Fruit fly (Drosophila melanogaster) whole organism, embryonic: Measurements from ENCODE around the gene Lerp.

Experiments used
- Abd-B ChIP-seq: fragments of 200-800 bp; sonication (Bioruptor generic); optimal IDR thresholded peaks from 2 replicates; lab custom pipeline; 2018; ENCODE audit warnings: missing biosample characterization, mild to moderate bottlenecking, missing genetic modification characterization, moderate library complexity
- Ada2b ChIP-seq: fragments of 200-800 bp; sonication (Bioruptor generic); IDR thresholded peaks from 2 replicates; pipeline ENCODE4 v1.3.6; 2022; ENCODE audit warnings: missing biosample characterization, missing genetic modification characterization
- Atf6 ChIP-seq: fragments of 200-800 bp; sonication (Bioruptor generic); IDR thresholded peaks from 2 replicates; pipeline ENCODE4 v1.3.6; 2022; ENCODE audit warnings: missing biosample characterization, missing genetic modification characterization
- B-H2 ChIP-seq: fragments of 200-800 bp; sonication (Bioruptor generic); optimal IDR thresholded peaks from 2 replicates; lab custom pipeline; 2018; ENCODE audit warnings: missing biosample characterization, mild to moderate bottlenecking, missing genetic modification characterization
- Bdp1 ChIP-seq: fragments of 200-800 bp; sonication (Bioruptor generic); optimal IDR thresholded peaks from 3 replicates; lab custom pipeline; 2016; ENCODE audit warnings: missing biosample characterization, missing genetic modification characterization
- BtbVII ChIP-seq: fragments of 200-800 bp; sonication (Bioruptor generic); optimal IDR thresholded peaks from 3 replicates; lab custom pipeline; 2017; ENCODE audit warnings: missing biosample characterization, mild to moderate bottlenecking, missing genetic modification characterization
- CG10366 ChIP-seq: fragments of 200-800 bp; sonication (Bioruptor generic); IDR thresholded peaks from 2 replicates; pipeline ENCODE4 v1.3.6; 2022; ENCODE audit warnings: missing biosample characterization, missing genetic modification characterization
- CG10959 ChIP-seq: fragments of 200-800 bp; sonication (Bioruptor generic); IDR thresholded peaks from 2 replicates; pipeline ENCODE4 v1.3.6; 2022; ENCODE audit warnings: missing biosample characterization, missing genetic modification characterization
- CG12219 ChIP-seq: fragments of 200-800 bp; sonication (Bioruptor generic); optimal IDR thresholded peaks from 3 replicates; lab custom pipeline; 2018; ENCODE audit warnings: missing biosample characterization, mild to moderate bottlenecking, missing genetic modification characterization
- CG14014 ChIP-seq: fragments of 200-800 bp; sonication (Bioruptor generic); IDR thresholded peaks from 2 replicates; pipeline ENCODE4 v1.3.6; 2022; ENCODE audit warnings: missing biosample characterization, missing genetic modification characterization
- CG14441 ChIP-seq: fragments of 200-800 bp; sonication (Bioruptor generic); IDR thresholded peaks from 2 replicates; pipeline ENCODE4 v1.3.6; 2022; ENCODE audit warnings: missing biosample characterization, missing genetic modification characterization
- CG14965 ChIP-seq: fragments of 200-800 bp; sonication (Bioruptor generic); optimal IDR thresholded peaks from 2 replicates; lab custom pipeline; 2016; ENCODE audit warnings: missing biosample characterization, missing genetic modification characterization, borderline replicate concordance
- CG16815 ChIP-seq: fragments of 200-800 bp; sonication (Bioruptor generic); optimal IDR thresholded peaks from 3 replicates; lab custom pipeline; 2017; ENCODE audit warnings: missing biosample characterization, mild to moderate bottlenecking, missing genetic modification characterization
- CG1832 ChIP-seq: fragments of 200-800 bp; sonication (Bioruptor generic); optimal IDR thresholded peaks from 2 replicates; lab custom pipeline; 2017; ENCODE audit warnings: missing biosample characterization, mild to moderate bottlenecking, missing genetic modification characterization, inconsistent platforms
- CG18619 ChIP-seq: fragments of 200-800 bp; sonication (Bioruptor generic); optimal IDR thresholded peaks from 3 replicates; lab custom pipeline; 2017; ENCODE audit warnings: missing biosample characterization, mild to moderate bottlenecking, missing genetic modification characterization
- CG2678 ChIP-seq: fragments of 200-800 bp; sonication (Bioruptor generic); optimal IDR thresholded peaks from 3 replicates; lab custom pipeline; 2019; ENCODE audit warnings: missing biosample characterization, mild to moderate bottlenecking, missing genetic modification characterization, moderate library complexity
- CG33213 ChIP-seq: fragments of 200-800 bp; sonication (Bioruptor generic); optimal IDR thresholded peaks from 3 replicates; lab custom pipeline; 2016; ENCODE audit warnings: missing biosample characterization, missing genetic modification characterization
- CG4820 ChIP-seq: fragments of 200-800 bp; sonication (Bioruptor generic); optimal IDR thresholded peaks from 3 replicates; lab custom pipeline; 2016; ENCODE audit warnings: missing biosample characterization, missing genetic modification characterization
- CG5245 ChIP-seq: fragments of 200-800 bp; sonication (Bioruptor generic); optimal IDR thresholded peaks from 3 replicates; lab custom pipeline; 2016; ENCODE audit warnings: missing biosample characterization, missing genetic modification characterization
- CG6765 ChIP-seq: fragments of 200-800 bp; sonication (Bioruptor generic); optimal IDR thresholded peaks from 3 replicates; lab custom pipeline; 2017; ENCODE audit warnings: missing biosample characterization, mild to moderate bottlenecking, missing genetic modification characterization
- CG7372 ChIP-seq: fragments of 200-800 bp; sonication (Bioruptor generic); IDR thresholded peaks from 2 replicates; pipeline ENCODE4 v1.3.6; 2022; ENCODE audit warnings: missing biosample characterization, missing genetic modification characterization
- CG7745 ChIP-seq: fragments of 200-800 bp; sonication (Bioruptor generic); optimal IDR thresholded peaks from 2 replicates; lab custom pipeline; 2018; ENCODE audit warnings: missing biosample characterization, mild to moderate bottlenecking, missing genetic modification characterization, moderate library complexity
- CG9876 ChIP-seq: fragments of 200-800 bp; sonication (Bioruptor generic); optimal IDR thresholded peaks from 2 replicates; lab custom pipeline; 2016; ENCODE audit warnings: missing biosample characterization, missing genetic modification characterization
- CG9932 ChIP-seq: fragments of 200-800 bp; sonication (Bioruptor generic); IDR thresholded peaks from 2 replicates; pipeline ENCODE4 v1.3.6; 2022; ENCODE audit warnings: missing biosample characterization, missing genetic modification characterization
- Dip3 ChIP-seq: fragments of 200-800 bp; sonication (Bioruptor generic); optimal IDR thresholded peaks from 3 replicates; lab custom pipeline; 2016; ENCODE audit warnings: missing biosample characterization, missing genetic modification characterization
- ERR ChIP-seq: fragments of 200-800 bp; sonication (Bioruptor generic); optimal IDR thresholded peaks from 2 replicates; lab custom pipeline; 2016; ENCODE audit warnings: missing biosample characterization, missing genetic modification characterization
- Elba2 ChIP-seq: fragments of 200-800 bp; sonication (Bioruptor generic); optimal IDR thresholded peaks from 3 replicates; lab custom pipeline; 2016; ENCODE audit warnings: missing biosample characterization, missing genetic modification characterization
- Ets65A ChIP-seq: fragments of 200-800 bp; sonication (Bioruptor generic); peaks from one replicate; lab custom pipeline; 2016; ENCODE audit warnings: missing biosample characterization, missing genetic modification characterization
- GATAe ChIP-seq: fragments of 200-800 bp; sonication (Bioruptor generic); conservative IDR thresholded peaks from 2 replicates; pipeline ENCODE4 v1.3.6; 2022; ENCODE audit warnings: missing biosample characterization, missing genetic modification characterization
- Gug ChIP-seq: fragments of 200-800 bp; sonication (Bioruptor generic); IDR thresholded peaks from 4 replicates; pipeline ENCODE4 v1.3.6; 2022; ENCODE audit warnings: missing biosample characterization, missing genetic modification characterization
- HHEX ChIP-seq: fragments of 200-800 bp; sonication (Bioruptor generic); optimal IDR thresholded peaks from 3 replicates; lab custom pipeline; 2017; ENCODE audit warnings: missing biosample characterization, mild to moderate bottlenecking, missing genetic modification characterization, missing genetic modification reagents
- Nf-YB ChIP-seq: fragments of 200-800 bp; sonication (Bioruptor generic); optimal IDR thresholded peaks from 3 replicates; lab custom pipeline; 2019; ENCODE audit warnings: missing biosample characterization, mild to moderate bottlenecking, missing genetic modification characterization, moderate library complexity
- Optix ChIP-seq: fragments of 200-800 bp; sonication (Bioruptor generic); IDR thresholded peaks from 3 replicates; pipeline ENCODE4 v1.3.6; 2022; ENCODE audit warnings: missing biosample characterization, missing genetic modification characterization
- Ravus ChIP-seq: fragments of 200-800 bp; sonication (Bioruptor generic); IDR thresholded peaks from 2 replicates; pipeline ENCODE4 v1.3.6; 2022; ENCODE audit warnings: missing biosample characterization, missing genetic modification characterization
- ara ChIP-seq: fragments of 200-800 bp; sonication (Bioruptor generic); IDR thresholded peaks from 2 replicates; pipeline ENCODE4 v1.3.6; 2022; ENCODE audit warnings: missing biosample characterization, missing genetic modification characterization
- cato ChIP-seq: fragments of 200-800 bp; sonication (Bioruptor generic); optimal IDR thresholded peaks from 2 replicates; lab custom pipeline; 2016; ENCODE audit warnings: missing biosample characterization, missing genetic modification characterization, borderline replicate concordance
- cg ChIP-seq: fragments of 200-800 bp; sonication (Bioruptor generic); optimal IDR thresholded peaks from 3 replicates; lab custom pipeline; 2019; ENCODE audit warnings: missing biosample characterization, mild to moderate bottlenecking, missing genetic modification characterization, moderate library complexity
- chn ChIP-seq: fragments of 200-800 bp; sonication (Bioruptor generic); optimal IDR thresholded peaks from 2 replicates; lab custom pipeline; 2016; ENCODE audit warnings: missing biosample characterization, missing genetic modification characterization
- disco-r ChIP-seq: fragments of 200-800 bp; sonication (Bioruptor generic); optimal IDR thresholded peaks from 2 replicates; lab custom pipeline; 2016; ENCODE audit warnings: missing biosample characterization, missing genetic modification characterization
- dpn ChIP-seq, 2 experiments: fragments of 200-800 bp; sonication (Bioruptor generic); optimal IDR thresholded peaks; 3 replicates each; lab custom pipeline; 2016; ENCODE audit warnings: missing biosample characterization in 2 of 2, missing genetic modification characterization in 2 of 2
- ems ChIP-seq: fragments of 200-800 bp; sonication (Bioruptor generic); optimal IDR thresholded peaks from 3 replicates; lab custom pipeline; 2016; ENCODE audit warnings: missing biosample characterization, missing genetic modification characterization
- esg ChIP-seq: fragments of 200-800 bp; sonication (Bioruptor generic); conservative IDR thresholded peaks from 2 replicates; pipeline ENCODE4 v1.3.6; 2022; ENCODE audit warnings: missing biosample characterization, missing genetic modification characterization
- eve ChIP-seq, 2 experiments: fragments of >200 bp; optimal IDR thresholded peaks; 2 replicates each; lab custom pipeline; 2017; ENCODE audit warnings: missing biosample characterization in 2 of 2, missing genetic modification characterization in 2 of 2
- gce ChIP-seq: fragments of 200-800 bp; sonication (Bioruptor generic); IDR thresholded peaks from 3 replicates; pipeline ENCODE4 v1.3.6; 2022; ENCODE audit warnings: missing biosample characterization, missing genetic modification characterization
- gfzf ChIP-seq: fragments of 200-800 bp; sonication (Bioruptor generic); optimal IDR thresholded peaks from 2 replicates; lab custom pipeline; 2016; ENCODE audit warnings: missing biosample characterization, mild to moderate bottlenecking, missing genetic modification characterization, moderate library complexity
- h ChIP-seq: fragments of >200 bp; optimal IDR thresholded peaks from 2 replicates; lab custom pipeline; 2017
- mam ChIP-seq: fragments of 200-800 bp; sonication (Bioruptor generic); optimal IDR thresholded peaks from 3 replicates; lab custom pipeline; 2016; ENCODE audit warnings: missing biosample characterization, missing genetic modification characterization
- repo ChIP-seq: fragments of 200-800 bp; sonication (Bioruptor generic); optimal IDR thresholded peaks from 2 replicates; lab custom pipeline; 2016; ENCODE audit warnings: missing biosample characterization, missing genetic modification characterization
- salm ChIP-seq: fragments of 200-800 bp; sonication (Bioruptor generic); optimal IDR thresholded peaks from 2 replicates; lab custom pipeline; 2018; ENCODE audit warnings: missing biosample characterization, mild to moderate bottlenecking, missing genetic modification characterization
- schlank ChIP-seq: fragments of 200-800 bp; sonication (Bioruptor generic); optimal IDR thresholded peaks from 2 replicates; lab custom pipeline; 2018; ENCODE audit warnings: missing biosample characterization, mild to moderate bottlenecking, missing genetic modification characterization
- sqz ChIP-seq: fragments of 200-800 bp; sonication (Bioruptor generic); optimal IDR thresholded peaks from 3 replicates; lab custom pipeline; 2018; ENCODE audit warnings: missing biosample characterization, mild to moderate bottlenecking, missing genetic modification characterization
- unpg ChIP-seq: fragments of 200-800 bp; sonication (Bioruptor generic); optimal IDR thresholded peaks from 3 replicates; lab custom pipeline; 2018; ENCODE audit warnings: missing biosample characterization, mild to moderate bottlenecking, missing genetic modification characterization, moderate library complexity
- usp ChIP-seq: fragments of >200 bp; optimal IDR thresholded peaks from 2 replicates; lab custom pipeline; 2017; ENCODE audit warnings: missing biosample characterization, missing genetic modification characterization

Gene Lerp

dm6 chr3R:26853699-26854098, 9.2 kb downstream of the Lerp start (continued):
- TF ChIP-seq Bdp1 (GFP tag; lab: Kevin White, UChicago), result no peak
- no peak for TF ChIP-seq CG10959
- no peak for TF ChIP-seq gfzf (GFP tag; lab: Kevin White, UChicago)
- TF ChIP-seq Elba2 (GFP tag; lab: Kevin White, UChicago), result no peak
- peak; percentile 45; the same call in 1 of the 2 replicates for TF ChIP-seq CG14014
- TF ChIP-seq dpn (GFP tag; optimal IDR thresholded peaks at IDR 0.05; lab: Kevin White, UChicago), result peak in 1 of 2 experiments; percentile 31
- TF ChIP-seq B-H2 (GFP tag; lab: Kevin White, UChicago), result no peak
- no peak for TF ChIP-seq BtbVII (GFP tag; lab: Kevin White, UChicago)
- no peak for TF ChIP-seq Nf-YB (GFP tag; lab: Kevin White, UChicago)
- TF ChIP-seq CG14441 (GFP tag; lab: Robert Waterston, UW), result peak; percentile 47
- TF ChIP-seq eve (GFP tag; optimal IDR thresholded peaks at IDR 0.05; lab: Kevin White, UChicago), result no peak
- no peak for TF ChIP-seq sqz (GFP tag; lab: Kevin White, UChicago)
- TF ChIP-seq CG10366 (GFP tag; lab: Robert Waterston, UW), result no peak
- TF ChIP-seq CG6765 (GFP tag; lab: Kevin White, UChicago), result no peak
- TF ChIP-seq gce (GFP tag; lab: Robert Waterston, UW), result no peak
- TF ChIP-seq usp (GFP tag; lab: Kevin White, UChicago), result no peak
- TF ChIP-seq CG4820 (GFP tag; lab: Kevin White, UChicago), result no peak
- no peak for TF ChIP-seq ara (GFP tag; lab: Robert Waterston, UW)
- TF ChIP-seq HHEX (GFP tag; lab: Kevin White, UChicago), result no peak
- TF ChIP-seq CG7745, result no peak
- TF ChIP-seq Atf6, result peak; percentile 44; the same call in 1 of the 2 replicates
- no peak for TF ChIP-seq CG33213
- no peak for TF ChIP-seq CG5245 (GFP tag; lab: Kevin White, UChicago)
- TF ChIP-seq esg, result peak; percentile 17; the same call in 1 of the 2 replicates
- no peak for TF ChIP-seq GATAe (GFP tag; lab: Robert Waterston, UW)
- TF ChIP-seq CG9932 (GFP tag; lab: Robert Waterston, UW), result peak; percentile 59
- no peak for TF ChIP-seq Ravus (GFP tag; lab: Robert Waterston, UW)
- no peak for TF ChIP-seq h (lab: Kevin White, UChicago)
- TF ChIP-seq Gug (GFP tag; lab: Robert Waterston, UW), result peak; percentile 33; the same call in 1 of the 4 replicates
- TF ChIP-seq schlank (tag; lab: Kevin White, UChicago), result no peak
- peak; percentile 15 for TF ChIP-seq Abd-B (GFP tag; lab: Kevin White, UChicago)
- no peak for TF ChIP-seq repo (GFP tag; lab: Kevin White, UChicago)
- no peak for TF ChIP-seq cato (GFP tag; lab: Kevin White, UChicago)
- no peak for TF ChIP-seq CG18619 (GFP tag; lab: Kevin White, UChicago)
- TF ChIP-seq CG9876 (GFP tag; lab: Kevin White, UChicago), result no peak
- no peak for TF ChIP-seq CG7372
- TF ChIP-seq cg (GFP tag; lab: Kevin White, UChicago), result no peak
- TF ChIP-seq Dip3 (GFP tag; lab: Kevin White, UChicago), result no peak
- no peak for TF ChIP-seq CG12219 (GFP tag; lab: Kevin White, UChicago)
- no peak for TF ChIP-seq ems (GFP tag; lab: Kevin White, UChicago)
- TF ChIP-seq CG14965, result no peak
- no peak for TF ChIP-seq ERR (GFP tag; lab: Kevin White, UChicago)
- 0 out of 3 replicates have a peak, but pooled peaks have one; percentile 9 for TF ChIP-seq Optix (GFP tag; lab: Robert Waterston, UW)
- peak; percentile 13 for TF ChIP-seq mam (GFP tag; lab: Kevin White, UChicago)
- peak; percentile 88 for TF ChIP-seq Ets65A
- TF ChIP-seq CG2678, result peak; percentile 16
- no peak for TF ChIP-seq salm (tag; lab: Kevin White, UChicago)
- no peak for TF ChIP-seq disco-r (GFP tag; lab: Kevin White, UChicago)
- TF ChIP-seq Ada2b (GFP tag; lab: Robert Waterston, UW), result peak; percentile 5; the same call in 1 of the 2 replicates
- TF ChIP-seq chn (GFP tag; lab: Kevin White, UChicago), result peak; percentile 17
- no peak for TF ChIP-seq CG16815 (GFP tag; lab: Kevin White, UChicago)
- TF ChIP-seq CG1832, result no peak
- TF ChIP-seq unpg (GFP tag; lab: Kevin White, UChicago), result peak; percentile 17
